Fruit fly (Drosophila melanogaster) whole organism, embryonic: ENCODE results near the gene CG5355.
A peak's percentile ranks its signal among the peaks of the same experiment; 100 is the strongest.

Source experiments
- Aef1 ChIP-seq: fragments of 200-800 bp; sonication (Bioruptor generic); IDR thresholded peaks from 3 replicates; pipeline ENCODE4 v1.3.6; 2022; ENCODE audit warnings: missing biosample characterization, missing genetic modification characterization
- CG11723 ChIP-seq: fragments of 200-800 bp; sonication (Bioruptor generic); optimal IDR thresholded peaks from 2 replicates; lab custom pipeline; 2017; ENCODE audit warnings: missing biosample characterization, mild to moderate bottlenecking, missing genetic modification characterization
- CG15073 ChIP-seq: fragments of 200-800 bp; sonication (Bioruptor generic); optimal IDR thresholded peaks from 2 replicates; lab custom pipeline; 2016; ENCODE audit warnings: missing biosample characterization, missing genetic modification characterization
- CG17328 ChIP-seq: fragments of 200-800 bp; sonication (Bioruptor generic); IDR thresholded peaks from 2 replicates; pipeline ENCODE4 v1.3.6; 2022; ENCODE audit warnings: missing biosample characterization, missing genetic modification characterization
- CG17361 ChIP-seq: fragments of 200-800 bp; sonication (Bioruptor generic); IDR thresholded peaks from 3 replicates; pipeline ENCODE4 v1.3.6; 2022; ENCODE audit warnings: missing biosample characterization, missing genetic modification characterization
- CG17568 ChIP-seq: fragments of 200-800 bp; sonication (Bioruptor generic); optimal IDR thresholded peaks from 2 replicates; lab custom pipeline; 2018; ENCODE audit warnings: missing biosample characterization, mild to moderate bottlenecking, missing genetic modification characterization, moderate library complexity
- CG18262 ChIP-seq: fragments of 200-800 bp; optimal IDR thresholded peaks from 3 replicates; lab custom pipeline; 2019; ENCODE audit warnings: missing biosample characterization, mild to moderate bottlenecking, missing genetic modification characterization, moderate library complexity
- CG2202 ChIP-seq: fragments of 200-800 bp; sonication (Bioruptor generic); optimal IDR thresholded peaks from 2 replicates; lab custom pipeline; 2018; ENCODE audit warnings: missing biosample characterization, mild to moderate bottlenecking, missing genetic modification characterization
- CG3847 ChIP-seq: fragments of 200-800 bp; sonication (Bioruptor generic); IDR thresholded peaks from 2 replicates; pipeline ENCODE4 v1.3.6; 2022; ENCODE audit warnings: missing biosample characterization, missing genetic modification characterization
- CG4360 ChIP-seq: fragments of 200-800 bp; sonication (Bioruptor generic); IDR thresholded peaks from 2 replicates; pipeline ENCODE4 v1.3.6; 2022; ENCODE audit warnings: missing biosample characterization, missing genetic modification characterization
- CG4424 ChIP-seq: fragments of 200-800 bp; sonication (Bioruptor generic); optimal IDR thresholded peaks from 3 replicates; lab custom pipeline; 2016; ENCODE audit warnings: missing biosample characterization, missing genetic modification characterization
- CG4854 ChIP-seq: fragments of 200-800 bp; sonication (Bioruptor generic); optimal IDR thresholded peaks from 2 replicates; lab custom pipeline; 2016; ENCODE audit warnings: missing biosample characterization, missing genetic modification characterization, inconsistent platforms
- CG6175 ChIP-seq: fragments of 200-800 bp; sonication (Bioruptor generic); IDR thresholded peaks from 3 replicates; pipeline ENCODE4 v1.3.6; 2022; ENCODE audit warnings: missing biosample characterization, missing genetic modification characterization
- CG6654 ChIP-seq: fragments of 200-800 bp; sonication (Bioruptor generic); optimal IDR thresholded peaks from 2 replicates; lab custom pipeline; 2017; ENCODE audit warnings: missing biosample characterization, mild to moderate bottlenecking, missing genetic modification characterization
- CG6765 ChIP-seq: fragments of 200-800 bp; sonication (Bioruptor generic); optimal IDR thresholded peaks from 3 replicates; lab custom pipeline; 2017; ENCODE audit warnings: missing biosample characterization, mild to moderate bottlenecking, missing genetic modification characterization
- CG8290 ChIP-seq, 3 experiments: fragments of 200-800 bp; sonication (Bioruptor generic); optimal IDR thresholded peaks; 2 replicates each; lab custom pipeline; 2016 to 2019; ENCODE audit warnings: missing biosample characterization in 3 of 3, missing genetic modification characterization in 3 of 3, mild to moderate bottlenecking in 2 of 3, moderate library complexity in 1 of 3
- CG9609 ChIP-seq: fragments of 200-800 bp; sonication (Bioruptor generic); optimal IDR thresholded peaks from 3 replicates; lab custom pipeline; 2016; ENCODE audit warnings: missing biosample characterization, missing genetic modification characterization
- CG9817 ChIP-seq: fragments of 200-800 bp; sonication (Bioruptor generic); optimal IDR thresholded peaks from 2 replicates; lab custom pipeline; 2018; ENCODE audit warnings: missing biosample characterization, mild to moderate bottlenecking, missing genetic modification characterization, moderate library complexity
- Deaf1 ChIP-seq: fragments of 200-800 bp; optimal IDR thresholded peaks from 3 replicates; lab custom pipeline; 2019; ENCODE audit warnings: missing biosample characterization, mild to moderate bottlenecking, missing genetic modification characterization, moderate library complexity
- Dip3 ChIP-seq: fragments of 200-800 bp; sonication (Bioruptor generic); optimal IDR thresholded peaks from 3 replicates; lab custom pipeline; 2016; ENCODE audit warnings: missing biosample characterization, missing genetic modification characterization
- HLH3B ChIP-seq: fragments of 200-800 bp; sonication (Bioruptor generic); IDR thresholded peaks from 2 replicates; pipeline ENCODE4 v1.3.6; 2022; ENCODE audit warnings: missing biosample characterization, missing genetic modification characterization
- Hmx ChIP-seq: fragments of 200-800 bp; sonication (Bioruptor generic); optimal IDR thresholded peaks from 2 replicates; lab custom pipeline; 2016; ENCODE audit warnings: missing biosample characterization, missing genetic modification characterization
- Mrtf ChIP-seq: fragments of 200-800 bp; sonication (Bioruptor generic); IDR thresholded peaks from 3 replicates; pipeline ENCODE4 v1.3.6; 2022; ENCODE audit warnings: missing biosample characterization, missing genetic modification characterization
- Nf-YA ChIP-seq: fragments of 200-800 bp; sonication (Bioruptor generic); IDR thresholded peaks from 2 replicates; pipeline ENCODE4 v1.3.6; 2022; ENCODE audit warnings: missing biosample characterization, missing genetic modification characterization
- NfI ChIP-seq: fragments of 200-800 bp; sonication (Bioruptor generic); optimal IDR thresholded peaks from 3 replicates; lab custom pipeline; 2018; ENCODE audit warnings: missing biosample characterization, mild to moderate bottlenecking, missing genetic modification characterization, moderate library complexity
- Sry-β ChIP-seq: fragments of 200-800 bp; sonication (Bioruptor generic); optimal IDR thresholded peaks from 2 replicates; lab custom pipeline; 2018; ENCODE audit warnings: missing biosample characterization, mild to moderate bottlenecking, missing genetic modification characterization, moderate library complexity
- TFAM ChIP-seq: fragments of 200-800 bp; sonication (Bioruptor generic); optimal IDR thresholded peaks from 2 replicates; lab custom pipeline; 2017; ENCODE audit warnings: missing biosample characterization, missing genetic modification characterization, inconsistent platforms
- al ChIP-seq: fragments of 200-800 bp; sonication (Bioruptor generic); IDR thresholded peaks from 2 replicates; pipeline ENCODE4 v1.3.6; 2022; ENCODE audit warnings: missing biosample characterization, missing genetic modification characterization
- ash1 ChIP-seq: fragments of 200-800 bp; sonication (Bioruptor generic); optimal IDR thresholded peaks from 2 replicates; lab custom pipeline; 2018; ENCODE audit warnings: missing biosample characterization, mild to moderate bottlenecking, missing genetic modification characterization
- da ChIP-seq: fragments of 200-800 bp; sonication (Bioruptor generic); optimal IDR thresholded peaks from 2 replicates; lab custom pipeline; 2016; ENCODE audit warnings: missing biosample characterization, missing genetic modification characterization
- emc ChIP-seq: fragments of 200-800 bp; sonication (Bioruptor generic); optimal IDR thresholded peaks from 2 replicates; lab custom pipeline; 2016; ENCODE audit warnings: missing biosample characterization, missing genetic modification characterization
- ems ChIP-seq: fragments of 200-800 bp; sonication (Bioruptor generic); optimal IDR thresholded peaks from 3 replicates; lab custom pipeline; 2016; ENCODE audit warnings: missing biosample characterization, missing genetic modification characterization
- grn ChIP-seq: fragments of 200-800 bp; sonication (Bioruptor generic); optimal IDR thresholded peaks from 3 replicates; lab custom pipeline; 2017; ENCODE audit warnings: missing biosample characterization, missing genetic modification characterization
- h ChIP-seq: fragments of >200 bp; optimal IDR thresholded peaks from 2 replicates; lab custom pipeline; 2017
- her ChIP-seq: fragments of 200-800 bp; sonication (Bioruptor generic); optimal IDR thresholded peaks from 2 replicates; lab custom pipeline; 2016; ENCODE audit warnings: missing biosample characterization, missing genetic modification characterization
- knrl ChIP-seq: fragments of 200-800 bp; sonication (Bioruptor generic); IDR thresholded peaks from 3 replicates; pipeline ENCODE4 v1.3.6; 2022; ENCODE audit warnings: missing biosample characterization, missing genetic modification characterization; ENCODE audit not compliant: partially characterized antibody
- lbe ChIP-seq: fragments of 200-800 bp; sonication (Bioruptor generic); optimal IDR thresholded peaks from 2 replicates; lab custom pipeline; 2016; ENCODE audit warnings: missing biosample characterization, mild to moderate bottlenecking, missing genetic modification characterization
- lmd ChIP-seq: fragments of 200-800 bp; sonication (Bioruptor generic); IDR thresholded peaks from 2 replicates; pipeline ENCODE4 v1.3.6; 2022; ENCODE audit warnings: missing biosample characterization, missing genetic modification characterization
- lov ChIP-seq, 2 experiments: fragments of 200-800 bp in 1 of 2; fragments of >200 bp in 1 of 2; sonication (Bioruptor generic) in 1 of 2; IDR thresholded peaks in 1 of 2; optimal IDR thresholded peaks in 1 of 2; 2 replicates in 1 of 2; 3 replicates in 1 of 2; pipeline versions ENCODE4 v1.3.6 to Lab custom; 2017 to 2022; ENCODE audit warnings: missing biosample characterization in 1 of 2, missing genetic modification characterization in 1 of 2
- nom ChIP-seq: fragments of 200-800 bp; sonication (Bioruptor generic); optimal IDR thresholded peaks from 2 replicates; lab custom pipeline; 2017; ENCODE audit warnings: missing biosample characterization, missing genetic modification characterization, mild to moderate bottlenecking, moderate library complexity, missing genetic modification reagents
- org-1 ChIP-seq: fragments of 200-800 bp; sonication (Bioruptor generic); optimal IDR thresholded peaks from 2 replicates; lab custom pipeline; 2017; ENCODE audit warnings: missing biosample characterization, missing genetic modification characterization
- pb ChIP-seq: fragments of 200-800 bp; sonication (Bioruptor generic); optimal IDR thresholded peaks from 3 replicates; lab custom pipeline; 2016; ENCODE audit warnings: missing biosample characterization, missing genetic modification characterization
- pnt ChIP-seq: fragments of 200-800 bp; sonication (Bioruptor generic); optimal IDR thresholded peaks from 3 replicates; lab custom pipeline; 2016; ENCODE audit warnings: missing biosample characterization, missing genetic modification characterization
- sd ChIP-seq: fragments of 200-800 bp; sonication (Bioruptor generic); optimal IDR thresholded peaks from 3 replicates; lab custom pipeline; 2018; ENCODE audit warnings: missing biosample characterization, mild to moderate bottlenecking, missing genetic modification characterization, moderate library complexity
- shn ChIP-seq: fragments of 200-800 bp; sonication (Bioruptor generic); optimal IDR thresholded peaks from 3 replicates; lab custom pipeline; 2016; ENCODE audit warnings: missing biosample characterization, missing genetic modification characterization
- slou ChIP-seq: fragments of 200-800 bp; sonication (Bioruptor generic); optimal IDR thresholded peaks from 3 replicates; lab custom pipeline; 2016; ENCODE audit warnings: missing biosample characterization, missing genetic modification characterization
- tgo ChIP-seq: fragments of 200-800 bp; sonication (Bioruptor generic); IDR thresholded peaks from 3 replicates; pipeline ENCODE4 v1.3.6; 2022; ENCODE audit warnings: missing biosample characterization, missing genetic modification characterization
- toy ChIP-seq: fragments of 200-800 bp; sonication (Bioruptor generic); IDR thresholded peaks from 2 replicates; pipeline ENCODE4 v1.3.6; 2022; ENCODE audit warnings: missing biosample characterization, missing genetic modification characterization
- zf30C ChIP-seq: fragments of 200-800 bp; sonication (Bioruptor generic); optimal IDR thresholded peaks from 3 replicates; lab custom pipeline; 2018; ENCODE audit warnings: missing biosample characterization, mild to moderate bottlenecking, missing genetic modification characterization

CG5355 gene

DNA sequence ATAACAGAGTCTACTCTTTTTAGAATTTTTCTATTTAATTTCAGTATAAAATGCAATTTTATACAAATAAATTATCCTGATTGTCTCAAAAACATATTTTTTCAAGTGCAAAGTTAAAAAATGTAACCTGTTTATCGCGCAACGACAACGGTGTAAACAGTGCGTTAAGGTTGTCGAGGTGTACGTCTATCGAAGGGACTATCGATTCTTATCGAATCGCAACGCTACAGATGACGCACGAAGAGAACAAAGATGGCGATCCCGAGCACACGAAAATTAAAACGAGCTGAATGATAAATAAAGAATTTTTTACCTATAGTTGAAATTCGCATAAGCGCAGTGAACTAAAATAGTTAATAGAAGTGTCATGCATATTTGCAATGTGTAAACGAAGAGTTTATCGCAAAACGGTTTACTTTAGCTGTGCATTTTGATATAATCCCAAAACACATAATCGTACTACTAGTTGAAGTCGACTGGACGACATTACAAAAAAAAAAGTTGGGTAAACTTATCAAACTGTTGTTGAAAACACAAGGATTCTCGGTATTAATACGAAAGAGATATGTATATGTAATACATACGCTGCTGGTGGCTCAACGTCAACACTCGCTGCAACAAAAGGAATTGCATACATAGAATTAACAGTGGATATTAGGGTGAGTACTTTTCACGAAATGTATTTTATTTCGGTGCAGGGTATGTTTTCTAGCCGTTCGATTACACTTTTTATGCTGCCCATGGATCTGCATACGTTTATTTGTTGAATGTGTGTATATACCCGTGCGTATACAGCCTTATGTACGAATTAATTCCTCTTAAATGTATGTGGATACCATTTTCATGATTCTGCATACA lies 25.2 kb downstream of the CG5355 start, which contains the start of gene da (continued):
- TF ChIP-seq Hmx (peak; percentile 49), CG8290 (GFP tag; optimal IDR thresholded peaks at IDR 0.05; lab: Kevin White, UChicago) (peak; percentile 80), CG8290 (tag; optimal IDR thresholded peaks at IDR 0.05; lab: Kevin White, UChicago) (peak in 1 of 2 experiments; percentile 89), HLH3B (GFP tag; lab: Robert Waterston, UW) (peak; percentile 52), CG6175 (GFP tag; lab: Robert Waterston, UW) (no peak), shn (GFP tag; lab: Kevin White, UChicago) (peak; percentile 7), CG15073 (no peak), Aef1 (GFP tag; lab: Robert Waterston, UW) (peak; percentile 52; the same call in 2 of the 3 replicates), CG4424 (GFP tag; lab: Kevin White, UChicago) (peak; percentile 55), CG9817 (tag; lab: Kevin White, UChicago) (no peak), tgo (GFP tag; lab: Robert Waterston, UW) (peak; percentile 57; the same call in 1 of the 3 replicates), da (peak; percentile 59), CG17361 (GFP tag; lab: Robert Waterston, UW) (peak; percentile 58; the same call in 1 of the 3 replicates), CG6765 (peak; percentile 25), CG3847 (GFP tag; lab: Robert Waterston, UW) (peak; percentile 15; the same call in 1 of the 2 replicates), CG18262 (tag; lab: Kevin White, UChicago) (peak; percentile 58), lmd (GFP tag; lab: Robert Waterston, UW) (no peak), CG9609 (GFP tag; lab: Kevin White, UChicago) (peak; percentile 56), Dip3 (GFP tag; lab: Kevin White, UChicago) (peak; percentile 45), NfI (peak; percentile 75), toy (GFP tag; lab: Robert Waterston, UW) (no peak), ash1 (GFP tag; lab: Kevin White, UChicago) (peak; percentile 6), CG17328 (GFP tag; lab: Robert Waterston, UW) (peak; percentile 55), CG11723 (GFP tag; lab: Kevin White, UChicago) (peak; percentile 77), slou (GFP tag; lab: Kevin White, UChicago) (no peak), Deaf1 (tag; lab: Kevin White, UChicago) (peak; percentile 98), h (no peak), lov (optimal IDR thresholded peaks at IDR 0.05; lab: Kevin White, UChicago) (no peak), lov (GFP tag; IDR thresholded peaks at IDR 0.05; lab: Robert Waterston, UW) (peak; percentile 64; the same call in 1 of the 3 replicates), emc (GFP tag; lab: Kevin White, UChicago) (peak; percentile 20), lbe (GFP tag; lab: Kevin White, UChicago) (no peak), CG4360 (GFP tag; lab: Robert Waterston, UW) (no peak), CG17568 (GFP tag; lab: Kevin White, UChicago) (peak; percentile 24), knrl (peak; percentile 50; the same call in 1 of the 3 replicates), org-1 (GFP tag; lab: Kevin White, UChicago) (no peak), CG2202 (no peak), grn (GFP tag; lab: Kevin White, UChicago) (peak; percentile 34), Sry-β (GFP tag; lab: Kevin White, UChicago) (no peak), Nf-YA (GFP tag; lab: Robert Waterston, UW) (no peak), sd (tag; lab: Kevin White, UChicago) (peak; percentile 46), al (GFP tag; lab: Robert Waterston, UW) (peak; percentile 45), her (GFP tag; lab: Kevin White, UChicago) (peak; percentile 46), pb (GFP tag; lab: Kevin White, UChicago) (no peak), ems (peak; percentile 46), Mrtf (GFP tag; lab: Robert Waterston, UW) (no peak; the same call in 2 of the 3 replicates), CG6654 (GFP tag; lab: Kevin White, UChicago) (no peak), TFAM (GFP tag; lab: Kevin White, UChicago) (no peak), CG4854 (GFP tag; lab: Kevin White, UChicago) (peak; percentile 8), pnt (GFP tag; lab: Kevin White, UChicago) (peak; percentile 26), zf30C (GFP tag; lab: Kevin White, UChicago) (no peak), nom (GFP tag; lab: Kevin White, UChicago) (peak; percentile 15)
